ENCODE assay signal across 1 fruit fly cellular context in genomic region chr2L:2874542-2875194, dm6.
TF ChIP-seq lines count a peak whose summit lies in the region.

Gene CG8814, plus strand, starts transcription at chr2L:2874890.

TF ChIP-seq in whole organism, embryonic, 481 proteins besides CTCF, POLR2A, EP300 and RAD21 (continued from another document and continues in another):
- TF ChIP-seq Six4 (GFP tag; optimal IDR thresholded peaks at IDR 0.05; lab: Kevin White, UChicago): peak; percentile 36
- TF ChIP-seq Dad (GFP tag; optimal IDR thresholded peaks at IDR 0.05; lab: Kevin White, UChicago): no peak
- TF ChIP-seq Lpt (GFP tag; optimal IDR thresholded peaks at IDR 0.05; lab: Kevin White, UChicago): no peak
- TF ChIP-seq tap (tag; optimal IDR thresholded peaks at IDR 0.05; lab: Kevin White, UChicago): no peak
- TF ChIP-seq unc-4 (GFP tag; IDR thresholded peaks at IDR 0.05; lab: Robert Waterston, UW; ENCODE audit: partially characterized antibody): peak; percentile 81
- TF ChIP-seq dmrt99B (tag; optimal IDR thresholded peaks at IDR 0.05; lab: Kevin White, UChicago): peak; percentile 31
- no peak for TF ChIP-seq CG12219 (GFP tag; optimal IDR thresholded peaks at IDR 0.05; lab: Kevin White, UChicago)
- peak; percentile 53 for TF ChIP-seq Drgx (GFP tag; IDR thresholded peaks at IDR 0.05; lab: Robert Waterston, UW)
- TF ChIP-seq CG15514 (GFP tag; optimal IDR thresholded peaks at IDR 0.05; lab: Kevin White, UChicago): peak; percentile 68
- TF ChIP-seq Hr78 (GFP tag; optimal IDR thresholded peaks at IDR 0.05; lab: Kevin White, UChicago): peak in 1 of 2 experiments; percentile 88
- TF ChIP-seq Hand (GFP tag; optimal IDR thresholded peaks at IDR 0.05; lab: Kevin White, UChicago): no peak
- peak; percentile 53; the same call in 2 of the 3 replicates for TF ChIP-seq CG14050 (GFP tag; IDR thresholded peaks at IDR 0.05; lab: Robert Waterston, UW)
- peak; percentile 69 for TF ChIP-seq Opbp (GFP tag; IDR thresholded peaks at IDR 0.05; lab: Robert Waterston, UW; ENCODE audit: partially characterized antibody)
- peak; percentile 48 for TF ChIP-seq cato (GFP tag; optimal IDR thresholded peaks at IDR 0.05; lab: Kevin White, UChicago; ENCODE audit: borderline replicate concordance)
- 0 out of 2 replicates have a peak, but pooled peaks have one; percentile 5 for TF ChIP-seq CG17328 (GFP tag; IDR thresholded peaks at IDR 0.05; lab: Robert Waterston, UW)
- peak; percentile 92 for TF ChIP-seq lilli (GFP tag; optimal IDR thresholded peaks at IDR 0.05; lab: Kevin White, UChicago)
- no peak for TF ChIP-seq Jarid2 (GFP tag; optimal IDR thresholded peaks at IDR 0.05; lab: Kevin White, UChicago)
- no peak for TF ChIP-seq run (tag; optimal IDR thresholded peaks at IDR 0.05; lab: Kevin White, UChicago)
- TF ChIP-seq lmd (GFP tag; IDR thresholded peaks at IDR 0.05; lab: Robert Waterston, UW): peak; percentile 57; the same call in 1 of the 2 replicates
- peak; percentile 75 for TF ChIP-seq D19A (tag; optimal IDR thresholded peaks at IDR 0.05; lab: Kevin White, UChicago)
- TF ChIP-seq eyg (GFP tag; optimal IDR thresholded peaks at IDR 0.05; lab: Kevin White, UChicago): no peak
- peak; percentile 75 for TF ChIP-seq CG12155 (GFP tag; optimal IDR thresholded peaks at IDR 0.05; lab: Kevin White, UChicago)
- TF ChIP-seq ash1 (GFP tag; optimal IDR thresholded peaks at IDR 0.05; lab: Kevin White, UChicago): no peak
- peak; percentile 68 for TF ChIP-seq CG12104 (GFP tag; optimal IDR thresholded peaks at IDR 0.05; lab: Kevin White, UChicago)
- TF ChIP-seq fd96Cb (tag; optimal IDR thresholded peaks at IDR 0.05; lab: Kevin White, UChicago): peak; percentile 25
- TF ChIP-seq corto (GFP tag; optimal IDR thresholded peaks at IDR 0.05; lab: Kevin White, UChicago): peak; percentile 25
- peak; percentile 76 for TF ChIP-seq Dref (GFP tag; IDR thresholded peaks at IDR 0.05; lab: Robert Waterston, UW)
- peak; percentile 55 for TF ChIP-seq B-H1 (GFP tag; IDR thresholded peaks at IDR 0.05; lab: Robert Waterston, UW)
- no peak for TF ChIP-seq CG3065 (GFP tag; optimal IDR thresholded peaks at IDR 0.05; lab: Kevin White, UChicago)
- TF ChIP-seq Ssrp (tag; optimal IDR thresholded peaks at IDR 0.05; lab: Kevin White, UChicago): peak; percentile 55
- peak; percentile 63 for TF ChIP-seq az2 (GFP tag; optimal IDR thresholded peaks at IDR 0.05; lab: Kevin White, UChicago)
- peak; percentile 78 for TF ChIP-seq al (GFP tag; IDR thresholded peaks at IDR 0.05; lab: Robert Waterston, UW)
- TF ChIP-seq CG14014 (GFP tag; IDR thresholded peaks at IDR 0.05; lab: Robert Waterston, UW): peak; percentile 70
- TF ChIP-seq CHES-1-like (GFP tag; optimal IDR thresholded peaks at IDR 0.05; lab: Kevin White, UChicago): no peak
- TF ChIP-seq Pdp1 (GFP tag; optimal IDR thresholded peaks at IDR 0.05; lab: Kevin White, UChicago): peak in 1 of 2 experiments; percentile 44
- peak; percentile 82 for TF ChIP-seq CG8924 (tag; optimal IDR thresholded peaks at IDR 0.05; lab: Kevin White, UChicago)
- peak; percentile 53 for TF ChIP-seq CG4328 (GFP tag; optimal IDR thresholded peaks at IDR 0.05; lab: Kevin White, UChicago)
- no peak for TF ChIP-seq CG16779 (GFP tag; IDR thresholded peaks at IDR 0.05; lab: Robert Waterston, UW)
- no peak for TF ChIP-seq dm (GFP tag; optimal IDR thresholded peaks at IDR 0.05; lab: Kevin White, UChicago)
- TF ChIP-seq CG10979 (tag; optimal IDR thresholded peaks at IDR 0.05; lab: Kevin White, UChicago): peak; percentile 46
- TF ChIP-seq stc (GFP tag; IDR thresholded peaks at IDR 0.05; lab: Robert Waterston, UW): peak; percentile 20; the same call in 1 of the 2 replicates
- peak; percentile 15 for TF ChIP-seq HLH54F (GFP tag; optimal IDR thresholded peaks at IDR 0.05; lab: Kevin White, UChicago)
- TF ChIP-seq Chrac-16 (GFP tag; optimal IDR thresholded peaks at IDR 0.05; lab: Kevin White, UChicago): peak; percentile 57
- TF ChIP-seq sim (GFP tag; IDR thresholded peaks at IDR 0.05; lab: Robert Waterston, UW): no peak
- TF ChIP-seq Dip3 (GFP tag; optimal IDR thresholded peaks at IDR 0.05; lab: Kevin White, UChicago): peak; percentile 29
- no peak for TF ChIP-seq btn (GFP tag; optimal IDR thresholded peaks at IDR 0.05; lab: Kevin White, UChicago)
- peak; percentile 81 for TF ChIP-seq gem (tag; optimal IDR thresholded peaks at IDR 0.05; lab: Kevin White, UChicago)
- peak; percentile 30 for TF ChIP-seq Nf-YB (GFP tag; optimal IDR thresholded peaks at IDR 0.05; lab: Kevin White, UChicago)
- TF ChIP-seq hth (optimal IDR thresholded peaks at IDR 0.05; lab: Kevin White, UChicago): no peak
- no peak for TF ChIP-seq Dfd (GFP tag; optimal IDR thresholded peaks at IDR 0.05; lab: Kevin White, UChicago)
- TF ChIP-seq ham (GFP tag; IDR thresholded peaks at IDR 0.05; lab: Robert Waterston, UW): no peak
- TF ChIP-seq dimm (GFP tag; IDR thresholded peaks at IDR 0.05; lab: Robert Waterston, UW): no peak
- no peak for TF ChIP-seq CG15073 (GFP tag; optimal IDR thresholded peaks at IDR 0.05; lab: Kevin White, UChicago)
- TF ChIP-seq ranshi (GFP tag; IDR thresholded peaks at IDR 0.05; lab: Robert Waterston, UW): peak; percentile 65; the same call in 1 of the 2 replicates
- TF ChIP-seq pita (GFP tag; optimal IDR thresholded peaks at IDR 0.05; lab: Kevin White, UChicago): no peak
- TF ChIP-seq GATAe (GFP tag; conservative IDR thresholded peaks at IDR 0.05; lab: Robert Waterston, UW): no peak; the same call in 1 of the 2 replicates
- peak; percentile 68; the same call in 2 of the 3 replicates for TF ChIP-seq mld (GFP tag; IDR thresholded peaks at IDR 0.05; lab: Robert Waterston, UW; ENCODE audit: partially characterized antibody)
- TF ChIP-seq CG34376 (GFP tag; optimal IDR thresholded peaks at IDR 0.05; lab: Kevin White, UChicago): peak; percentile 32
- peak; percentile 75 for TF ChIP-seq CG6272 (GFP tag; IDR thresholded peaks at IDR 0.05; lab: Robert Waterston, UW)
- no peak for TF ChIP-seq CG14965 (GFP tag; optimal IDR thresholded peaks at IDR 0.05; lab: Kevin White, UChicago; ENCODE audit: borderline replicate concordance)
- TF ChIP-seq MTF-1 (GFP tag; optimal IDR thresholded peaks at IDR 0.05; lab: Kevin White, UChicago; ENCODE audit: borderline replicate concordance): peak; percentile 12
- peak; percentile 51 for TF ChIP-seq fd3F (GFP tag; optimal IDR thresholded peaks at IDR 0.05; lab: Kevin White, UChicago)
- peak; percentile 80 for TF ChIP-seq Nf-YC (tag; optimal IDR thresholded peaks at IDR 0.05; lab: Kevin White, UChicago)
- peak; percentile 88 for TF ChIP-seq phol (tag; optimal IDR thresholded peaks at IDR 0.05; lab: Kevin White, UChicago)
- TF ChIP-seq Scr (GFP tag; IDR thresholded peaks at IDR 0.05; lab: Robert Waterston, UW; ENCODE audit: partially characterized antibody): peak; percentile 87
- TF ChIP-seq tx (GFP tag; optimal IDR thresholded peaks at IDR 0.05; lab: Kevin White, UChicago): no peak
- peak; percentile 76 for TF ChIP-seq CG13424 (tag; optimal IDR thresholded peaks at IDR 0.05; lab: Kevin White, UChicago)
- TF ChIP-seq kah (GFP tag; optimal IDR thresholded peaks at IDR 0.05; lab: Kevin White, UChicago): no peak
- TF ChIP-seq otp (GFP tag; IDR thresholded peaks at IDR 0.05; lab: Robert Waterston, UW): no peak
- TF ChIP-seq grau (tag; optimal IDR thresholded peaks at IDR 0.05; lab: Kevin White, UChicago): peak; percentile 71
- peak; percentile 65 for TF ChIP-seq CG32772 (GFP tag; IDR thresholded peaks at IDR 0.05; lab: Robert Waterston, UW)
- TF ChIP-seq hbn (GFP tag; IDR thresholded peaks at IDR 0.05; lab: Robert Waterston, UW; ENCODE audit: partially characterized antibody): peak; percentile 62
- peak; percentile 62 for TF ChIP-seq CG3995 (GFP tag; optimal IDR thresholded peaks at IDR 0.05; lab: Kevin White, UChicago)
- TF ChIP-seq Tbp (GFP tag; optimal IDR thresholded peaks at IDR 0.05; lab: Kevin White, UChicago): no peak
- TF ChIP-seq E2f2 (GFP tag; IDR thresholded peaks at IDR 0.05; lab: Robert Waterston, UW): peak; percentile 82
- peak; percentile 41 for TF ChIP-seq caup (GFP tag; optimal IDR thresholded peaks at IDR 0.05; lab: Kevin White, UChicago; ENCODE audit: severe bottlenecking)
- peak; percentile 46 for TF ChIP-seq gsb-n (tag; optimal IDR thresholded peaks at IDR 0.05; lab: Kevin White, UChicago)
- no peak for TF ChIP-seq NC2α (GFP tag; optimal IDR thresholded peaks at IDR 0.05; lab: Kevin White, UChicago)
- TF ChIP-seq CoRest (tag; optimal IDR thresholded peaks at IDR 0.05; lab: Kevin White, UChicago): peak; percentile 87
- TF ChIP-seq ara (GFP tag; IDR thresholded peaks at IDR 0.05; lab: Robert Waterston, UW): no peak
- TF ChIP-seq Poxn (GFP tag; IDR thresholded peaks at IDR 0.05; lab: Robert Waterston, UW): no peak
- TF ChIP-seq CG11696 (GFP tag; IDR thresholded peaks at IDR 0.05; lab: Robert Waterston, UW): no peak
- TF ChIP-seq CG7745 (tag; optimal IDR thresholded peaks at IDR 0.05; lab: Kevin White, UChicago): no peak
- TF ChIP-seq Hey (tag; optimal IDR thresholded peaks at IDR 0.05; lab: Kevin White, UChicago): no peak
- TF ChIP-seq yki (optimal IDR thresholded peaks at IDR 0.05; lab: Kevin White, UChicago): no peak
- TF ChIP-seq Stat92E (GFP tag; optimal IDR thresholded peaks at IDR 0.05; lab: Kevin White, UChicago): no peak
- TF ChIP-seq sna (GFP tag; IDR thresholded peaks at IDR 0.05; lab: Robert Waterston, UW; ENCODE audit: partially characterized antibody): no peak
- peak; percentile 65 for TF ChIP-seq CG12942 (GFP tag; optimal IDR thresholded peaks at IDR 0.05; lab: Kevin White, UChicago)
- no peak for TF ChIP-seq ab (GFP tag; optimal IDR thresholded peaks at IDR 0.05; lab: Kevin White, UChicago)
- no peak for TF ChIP-seq CG17912 (GFP tag; optimal IDR thresholded peaks at IDR 0.05; lab: Kevin White, UChicago)
- TF ChIP-seq CG2116 (GFP tag; optimal IDR thresholded peaks at IDR 0.05; lab: Kevin White, UChicago): peak; percentile 99
- TF ChIP-seq Med (GFP tag; lab: Kevin White, UChicago): peak; percentile 83
- no peak for TF ChIP-seq CG4707 (GFP tag; optimal IDR thresholded peaks at IDR 0.05; lab: Kevin White, UChicago)
- 0 out of 2 replicates have a peak, but pooled peaks have one; percentile 11 for TF ChIP-seq chm (GFP tag; IDR thresholded peaks at IDR 0.05; lab: Robert Waterston, UW)
- peak; percentile 21 for TF ChIP-seq exex (tag; optimal IDR thresholded peaks at IDR 0.05; lab: Kevin White, UChicago)
- TF ChIP-seq her (GFP tag; optimal IDR thresholded peaks at IDR 0.05; lab: Kevin White, UChicago): peak; percentile 21
- peak; percentile 66 for TF ChIP-seq Abd-B (GFP tag; optimal IDR thresholded peaks at IDR 0.05; lab: Kevin White, UChicago)
- no peak for TF ChIP-seq HLHmδ (GFP tag; optimal IDR thresholded peaks at IDR 0.05; lab: Kevin White, UChicago)
- no peak for TF ChIP-seq CG2202 (tag; optimal IDR thresholded peaks at IDR 0.05; lab: Kevin White, UChicago)
- TF ChIP-seq CG11695 (GFP tag; IDR thresholded peaks at IDR 0.05; lab: Robert Waterston, UW): no peak
- peak; percentile 66 for TF ChIP-seq NfI (GFP tag; optimal IDR thresholded peaks at IDR 0.05; lab: Kevin White, UChicago)
- no peak for TF ChIP-seq salm (tag; optimal IDR thresholded peaks at IDR 0.05; lab: Kevin White, UChicago)
- TF ChIP-seq chinmo (GFP tag; IDR thresholded peaks at IDR 0.05; lab: Robert Waterston, UW; ENCODE audit: partially characterized antibody): peak; percentile 96
- TF ChIP-seq CG4404 (GFP tag; IDR thresholded peaks at IDR 0.05; lab: Robert Waterston, UW): peak; percentile 80
- peak; percentile 64 for TF ChIP-seq CG9437 (GFP tag; optimal IDR thresholded peaks at IDR 0.05; lab: Kevin White, UChicago)
- peak; percentile 4 for TF ChIP-seq Oli (tag; optimal IDR thresholded peaks at IDR 0.05; lab: Kevin White, UChicago)
- TF ChIP-seq lola (GFP tag; optimal IDR thresholded peaks at IDR 0.05; lab: Kevin White, UChicago): peak in 1 of 3 experiments; percentile 74
- TF ChIP-seq nom (GFP tag; optimal IDR thresholded peaks at IDR 0.05; lab: Kevin White, UChicago): peak; percentile 98
- no peak for TF ChIP-seq Lim3 (GFP tag; IDR thresholded peaks at IDR 0.05; lab: Robert Waterston, UW)
- TF ChIP-seq Hr3 (GFP tag; optimal IDR thresholded peaks at IDR 0.05; lab: Kevin White, UChicago): peak; percentile 74
- no peak for TF ChIP-seq CG10321 (GFP tag; IDR thresholded peaks at IDR 0.05; lab: Robert Waterston, UW)
- peak; percentile 0 for TF ChIP-seq CG7987 (GFP tag; optimal IDR thresholded peaks at IDR 0.05; lab: Kevin White, UChicago)
- TF ChIP-seq lbe (GFP tag; optimal IDR thresholded peaks at IDR 0.05; lab: Kevin White, UChicago): no peak
- TF ChIP-seq CG4854 (GFP tag; optimal IDR thresholded peaks at IDR 0.05; lab: Kevin White, UChicago): no peak
- peak; percentile 59 for TF ChIP-seq CG4820 (GFP tag; optimal IDR thresholded peaks at IDR 0.05; lab: Kevin White, UChicago)
- TF ChIP-seq CG17829 (tag; optimal IDR thresholded peaks at IDR 0.05; lab: Kevin White, UChicago): peak; percentile 69
- peak; percentile 53 for TF ChIP-seq kay (GFP tag; optimal IDR thresholded peaks at IDR 0.05; lab: Kevin White, UChicago)
- no peak for TF ChIP-seq CG43689 (GFP tag; IDR thresholded peaks at IDR 0.05; lab: Robert Waterston, UW)
- no peak for TF ChIP-seq crc (GFP tag; optimal IDR thresholded peaks at IDR 0.05; lab: Kevin White, UChicago)
- peak; percentile 74 for TF ChIP-seq CG15696 (tag; optimal IDR thresholded peaks at IDR 0.05; lab: Kevin White, UChicago)
- no peak for TF ChIP-seq hkb (optimal IDR thresholded peaks at IDR 0.05; lab: Kevin White, UChicago)
- no peak for TF ChIP-seq hkb (GFP tag; IDR thresholded peaks at IDR 0.05; lab: Robert Waterston, UW)
- no peak for TF ChIP-seq TFAM (GFP tag; optimal IDR thresholded peaks at IDR 0.05; lab: Kevin White, UChicago)
- TF ChIP-seq CG8089 (GFP tag; optimal IDR thresholded peaks at IDR 0.05; lab: Kevin White, UChicago): no peak
- TF ChIP-seq cg (GFP tag; optimal IDR thresholded peaks at IDR 0.05; lab: Kevin White, UChicago): peak; percentile 96
- TF ChIP-seq inv (GFP tag; IDR thresholded peaks at IDR 0.05; lab: Robert Waterston, UW; ENCODE audit: partially characterized antibody): peak; percentile 82
- no peak for TF ChIP-seq lov (optimal IDR thresholded peaks at IDR 0.05; lab: Kevin White, UChicago)
- TF ChIP-seq lov (GFP tag; IDR thresholded peaks at IDR 0.05; lab: Robert Waterston, UW): no peak
- TF ChIP-seq bbx (GFP tag; IDR thresholded peaks at IDR 0.05; lab: Robert Waterston, UW; ENCODE audit: partially characterized antibody): peak; percentile 61
- TF ChIP-seq chif (GFP tag; optimal IDR thresholded peaks at IDR 0.05; lab: Kevin White, UChicago): peak; percentile 12 to 27
- peak; percentile 74 for TF ChIP-seq CG18599 (GFP tag; optimal IDR thresholded peaks at IDR 0.05; lab: Kevin White, UChicago)
- TF ChIP-seq Taf1 (GFP tag; IDR thresholded peaks at IDR 0.05; lab: Robert Waterston, UW): no peak
